Worm (Caenorhabditis elegans) whole organism, early embryonic: Measurements from ENCODE around the gene chpf-2.

Source experiments
- B0310.2 ChIP-seq: sonication (generic microtip); optimal IDR thresholded peaks from 2 replicates; lab custom pipeline; 2016; ENCODE audit warnings: mild to moderate bottlenecking, missing genetic modification characterization, missing compliant biosample characterization
- F13C5.2 ChIP-seq: sonication (generic microtip); optimal IDR thresholded peaks from 2 replicates; lab custom pipeline; 2017; ENCODE audit warnings: mild to moderate bottlenecking, missing genetic modification characterization, inconsistent platforms, missing compliant biosample characterization
- aly-1 ChIP-seq: sonication (generic microtip); optimal IDR thresholded peaks from 2 replicates; lab custom pipeline; 2016; ENCODE audit warnings: missing genetic modification characterization, missing compliant biosample characterization
- ama-1 ChIP-seq: fragments of 150-350 bp; optimal IDR thresholded peaks from 2 replicates; lab custom pipeline; 2014
- ceh-36 ChIP-seq: sonication (generic microtip); optimal IDR thresholded peaks from 2 replicates; lab custom pipeline; 2016; ENCODE audit warnings: missing genetic modification characterization, inconsistent platforms, missing compliant biosample characterization
- ets-7 ChIP-seq: sonication (generic microtip); optimal IDR thresholded peaks from 2 replicates; lab custom pipeline; 2016; ENCODE audit warnings: missing genotype, missing genetic modification characterization, missing compliant biosample characterization
- flt-1 ChIP-seq: fragments of 200-800 bp; sonication (Bioruptor generic); IDR thresholded peaks from 2 replicates; pipeline ENCODE4 v1.3.6; 2022; ENCODE audit warnings: missing genetic modification characterization, missing compliant biosample characterization
- hmbx-1 ChIP-seq: sonication (generic microtip); optimal IDR thresholded peaks from 2 replicates; lab custom pipeline; 2016; ENCODE audit warnings: mild to moderate bottlenecking, missing genetic modification characterization, missing compliant biosample characterization
- hmg-4 ChIP-seq: fragments of 200-800 bp; sonication (Bioruptor generic); optimal IDR thresholded peaks from 2 replicates; lab custom pipeline; 2018; ENCODE audit warnings: mild to moderate bottlenecking, missing genetic modification characterization, missing compliant biosample characterization
- hnd-1 ChIP-seq: sonication (generic microtip); optimal IDR thresholded peaks from 2 replicates; lab custom pipeline; 2016; ENCODE audit warnings: missing genetic modification characterization, missing compliant biosample characterization
- scrt-1 ChIP-seq: fragments of 200-800 bp; sonication (Bioruptor generic); IDR thresholded peaks from 2 replicates; pipeline ENCODE4 v1.3.6; 2022; ENCODE audit warnings: missing genetic modification characterization, missing compliant biosample characterization
- sea-1 ChIP-seq: fragments of 200-800 bp; sonication (Bioruptor generic); conservative IDR thresholded peaks from 2 replicates; pipeline ENCODE4 v1.3.6; 2022; ENCODE audit warnings: missing genetic modification characterization, missing compliant biosample characterization
- tra-4 ChIP-seq: sonication (generic microtip); optimal IDR thresholded peaks from 2 replicates; lab custom pipeline; 2017; ENCODE audit warnings: missing genetic modification characterization, missing compliant biosample characterization

Gene chpf-2

DNA sequence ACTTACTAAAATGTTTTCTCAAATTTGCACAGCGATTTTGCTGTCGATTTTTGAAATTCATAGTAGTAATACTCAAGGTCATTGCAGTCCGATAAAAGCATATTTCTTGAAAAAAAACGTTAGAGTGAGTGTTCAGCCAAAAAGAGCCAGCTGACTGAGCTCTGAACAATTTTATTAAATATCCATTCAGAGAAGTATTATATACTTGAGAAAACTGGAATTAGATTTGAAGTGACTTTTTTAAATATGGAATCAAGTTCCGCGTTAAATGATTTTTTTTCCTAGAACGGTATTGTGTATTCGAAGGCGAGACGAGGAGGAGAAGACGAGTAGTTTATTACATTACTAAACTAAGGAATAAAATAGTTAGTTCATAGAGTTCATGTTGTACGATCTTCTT lies 47.7 kb downstream of the chpf-2 start, which contains the start of gene srw-121:
Gene srw-121 (minus strand): TSS at position 101 of the 400 bp plus-strand sequence.
- TF ChIP-seq hmbx-1 (tag; lab: Kevin White, UChicago) = no peak
- TF ChIP-seq ceh-36 (tag; lab: Kevin White, UChicago) = no peak
- no peak for TF ChIP-seq ets-7 (tag; lab: Kevin White, UChicago)
- no peak for TF ChIP-seq F13C5.2 (tag; lab: Kevin White, UChicago)
- TF ChIP-seq aly-1 = no peak
- TF ChIP-seq scrt-1 = no peak
- TF ChIP-seq tra-4 (tag; lab: Kevin White, UChicago) = no peak
- TF ChIP-seq hnd-1 (tag; lab: Kevin White, UChicago) = no peak
- no peak for TF ChIP-seq ama-1 (lab: Kevin White, UChicago)
- TF ChIP-seq hmg-4 = no peak
- no peak for TF ChIP-seq flt-1 (GFP tag; lab: Robert Waterston, UW)
- no peak for TF ChIP-seq B0310.2 (tag; lab: Kevin White, UChicago)
- no peak for TF ChIP-seq sea-1 (GFP tag; lab: Robert Waterston, UW)
